Worm (Caenorhabditis elegans): ENCODE results near the gene K08F9.3.

The K08F9.3 gene

ce11 chrV:15184097-15185040, 44.0 kb downstream of the K08F9.3 start, which contains the start of gene Y75B12B.1:
Gene Y75B12B.1, plus strand, starts transcription at chrV:15184699.
- no peak for TF ChIP-seq bed-3 (GFP tag; optimal IDR thresholded peaks at IDR 0.05)
- TF ChIP-seq ham-2 (GFP tag; optimal IDR thresholded peaks at IDR 0.05), result no peak
- no peak for TF ChIP-seq unc-120 (tag; optimal IDR thresholded peaks at IDR 0.05; ENCODE audit: poor library complexity, severe bottlenecking)
- TF ChIP-seq hlh-1 (tag; optimal IDR thresholded peaks at IDR 0.05), result no peak
- TF ChIP-seq ceh-39 (tag; optimal IDR thresholded peaks at IDR 0.05), result no peak
- no peak for TF ChIP-seq M03D4.4 (tag; optimal IDR thresholded peaks at IDR 0.05)
- TF ChIP-seq tbx-8 (GFP tag; optimal IDR thresholded peaks at IDR 0.05), result no peak
- no peak for TF ChIP-seq nhr-2 (tag; optimal IDR thresholded peaks at IDR 0.05)
- no peak for TF ChIP-seq mls-2 (tag; optimal IDR thresholded peaks at IDR 0.05)
- TF ChIP-seq drap-1 (GFP tag; optimal IDR thresholded peaks at IDR 0.05), result no peak
- TF ChIP-seq elt-1 (tag; optimal IDR thresholded peaks at IDR 0.05; ENCODE audit: borderline replicate concordance, insufficient read depth), result no peak
- TF ChIP-seq sem-2 (GFP tag; optimal IDR thresholded peaks at IDR 0.05), result no peak
- no peak for TF ChIP-seq ceh-43 (GFP tag; optimal IDR thresholded peaks at IDR 0.05)
- no peak for TF ChIP-seq cnd-1 (tag; optimal IDR thresholded peaks at IDR 0.05)
- TF ChIP-seq ztf-11 (tag; optimal IDR thresholded peaks at IDR 0.05), result no peak
- TF ChIP-seq mab-5 (tag; optimal IDR thresholded peaks at IDR 0.05), result no peak
- TF ChIP-seq lsy-2 (tag; optimal IDR thresholded peaks at IDR 0.05), result no peak
- TF ChIP-seq lin-13 (tag; optimal IDR thresholded peaks at IDR 0.05), result no peak
- no peak for TF ChIP-seq mep-1 (tag; optimal IDR thresholded peaks at IDR 0.05)
- no peak for TF ChIP-seq nhr-12 (tag; optimal IDR thresholded peaks at IDR 0.05)

ce11 chrV:15186259-15186927, 46.0 kb downstream of the K08F9.3 start, which contains the start of gene Y75B12B.3:
Gene Y75B12B.3, minus strand, starts transcription at chrV:15186279.
- no peak for TF ChIP-seq drap-1 (GFP tag; optimal IDR thresholded peaks at IDR 0.05)
- TF ChIP-seq M03D4.4 (tag; optimal IDR thresholded peaks at IDR 0.05), result no peak
- no peak for TF ChIP-seq nhr-12 (tag; optimal IDR thresholded peaks at IDR 0.05)
- no peak for TF ChIP-seq mab-5 (tag; optimal IDR thresholded peaks at IDR 0.05)
- no peak for TF ChIP-seq bed-3 (GFP tag; optimal IDR thresholded peaks at IDR 0.05)

- TF ChIP-seq blmp-1 (tag; optimal IDR thresholded peaks at IDR 0.05) (peak; percentile 13), ham-2 (GFP tag; optimal IDR thresholded peaks at IDR 0.05) (no peak), unc-62 (GFP tag; optimal IDR thresholded peaks at IDR 0.05) (no peak), sptf-1 (tag; optimal IDR thresholded peaks at IDR 0.05) (peak; percentile 7), ztf-11 (tag; optimal IDR thresholded peaks at IDR 0.05) (no peak), hlh-1 (tag; optimal IDR thresholded peaks at IDR 0.05) (no peak), cnd-1 (tag; optimal IDR thresholded peaks at IDR 0.05) (no peak), mep-1 (tag; optimal IDR thresholded peaks at IDR 0.05) (peak; percentile 56), nhr-237 (tag; optimal IDR thresholded peaks at IDR 0.05) (peak; percentile 1), nhr-12 (tag; optimal IDR thresholded peaks at IDR 0.05) (no peak), nhr-76 (tag; optimal IDR thresholded peaks at IDR 0.05) (no peak), tbx-8 (GFP tag; optimal IDR thresholded peaks at IDR 0.05) (no peak), drap-1 (GFP tag; optimal IDR thresholded peaks at IDR 0.05) (peak; percentile 22), unc-120 (tag; optimal IDR thresholded peaks at IDR 0.05; ENCODE audit: poor library complexity, severe bottlenecking) (peak; percentile 27), sem-2 (GFP tag; optimal IDR thresholded peaks at IDR 0.05) (no peak), nhr-2 (tag; optimal IDR thresholded peaks at IDR 0.05) (no peak), bed-3 (GFP tag; optimal IDR thresholded peaks at IDR 0.05) (no peak), nhr-28 (tag; optimal IDR thresholded peaks at IDR 0.05) (no peak), lsy-2 (tag; optimal IDR thresholded peaks at IDR 0.05) (peak; percentile 54), ces-1 (GFP tag; optimal IDR thresholded peaks at IDR 0.05) (peak; percentile 68), lin-13 (tag; optimal IDR thresholded peaks at IDR 0.05) (peak; percentile 77), zip-8 (tag; optimal IDR thresholded peaks at IDR 0.05) (no peak), lin-32 (GFP tag; optimal IDR thresholded peaks at IDR 0.05) (no peak), pha-4 (tag; optimal IDR thresholded peaks at IDR 0.05) (peak; percentile 92), elt-1 (tag; optimal IDR thresholded peaks at IDR 0.05; ENCODE audit: borderline replicate concordance, insufficient read depth) (no peak)
Observed at ce11 chrV:15187083-15188057, 47.0 kb downstream of the K08F9.3 start, which contains the start of the genes cyn-7 and bath-36. Gene cyn-7, minus strand, starts transcription at chrV:15187378. Gene bath-36, plus strand, starts transcription at chrV:15187888.
